Worm (Caenorhabditis elegans) whole organism, midembryonic: ENCODE results near the gene zyg-11.

Experiments used
- T22C8.4 ChIP-seq: fragments of 200-800 bp; sonication (Bioruptor generic); IDR thresholded peaks from 2 replicates; pipeline ENCODE4 v1.3.6; 2022; ENCODE audit warnings: missing genetic modification characterization, missing compliant biosample characterization
- cog-1 ChIP-seq: sonication (generic microtip); optimal IDR thresholded peaks from 2 replicates; lab custom pipeline; 2016; ENCODE audit warnings: missing genetic modification characterization, missing compliant biosample characterization
- flt-1 ChIP-seq: fragments of 200-800 bp; sonication (Bioruptor generic); IDR thresholded peaks from 2 replicates; pipeline ENCODE4 v1.3.6; 2022; ENCODE audit warnings: missing genetic modification characterization, missing compliant biosample characterization
- klf-2 ChIP-seq: fragments of 200-800 bp; sonication (Bioruptor generic); conservative IDR thresholded peaks from 2 replicates; pipeline ENCODE4 v1.3.6; 2022; ENCODE audit warnings: missing genetic modification reagents, missing genetic modification characterization, missing compliant biosample characterization
- med-1 ChIP-seq: sonication (generic microtip); optimal IDR thresholded peaks from 2 replicates; lab custom pipeline; 2017; ENCODE audit warnings: missing genetic modification characterization, mild to moderate bottlenecking, missing compliant biosample characterization, antibody characterized with exemption, missing genetic modification reagents; ENCODE audit not compliant: insufficient read depth
- ref-1 ChIP-seq: fragments of 200-800 bp; sonication (Bioruptor generic); conservative IDR thresholded peaks from 2 replicates; pipeline ENCODE4 v1.3.6; 2022; ENCODE audit warnings: missing genetic modification reagents, missing genetic modification characterization, missing compliant biosample characterization
- tab-1 ChIP-seq: fragments of 200-800 bp; sonication (Bioruptor generic); IDR thresholded peaks from 2 replicates; pipeline ENCODE4 v1.3.6; 2022; ENCODE audit warnings: missing genetic modification characterization, missing compliant biosample characterization
- ztf-23 ChIP-seq: fragments of 200-800 bp; sonication (Bioruptor generic); IDR thresholded peaks from 2 replicates; pipeline ENCODE4 v1.3.6; 2022; ENCODE audit warnings: missing genetic modification reagents, missing genetic modification characterization, missing compliant biosample characterization
- ztf-29 ChIP-seq: fragments of 200-800 bp; sonication (Bioruptor generic); IDR thresholded peaks from 2 replicates; pipeline ENCODE4 v1.3.6; 2022; ENCODE audit warnings: missing genetic modification reagents, missing genetic modification characterization, missing compliant biosample characterization

The zyg-11 gene

ce11 chrII:8035667-8036066, 18.2 kb downstream of the zyg-11 start, which contains the start of gene sap-49:
TSS of gene sap-49 (minus strand) at chrII:8035767.
- no peak for TF ChIP-seq ztf-23 (GFP tag; lab: Robert Waterston, UW)
- no peak for TF ChIP-seq tab-1 (GFP tag; lab: Robert Waterston, UW)
- TF ChIP-seq cog-1 (tag; lab: Kevin White, UChicago), result no peak

- no peak for TF ChIP-seq med-1 (GFP tag; lab: Kevin White, UChicago)
- TF ChIP-seq ztf-23 (GFP tag; lab: Robert Waterston, UW), result no peak
- TF ChIP-seq ztf-29 (GFP tag; lab: Robert Waterston, UW), result no peak
- no peak for TF ChIP-seq flt-1 (GFP tag; lab: Robert Waterston, UW)
- TF ChIP-seq cog-1 (tag; lab: Kevin White, UChicago), result no peak
- TF ChIP-seq klf-2 (GFP tag; lab: Robert Waterston, UW), result no peak
- no peak for TF ChIP-seq ref-1 (GFP tag; lab: Robert Waterston, UW)
- TF ChIP-seq T22C8.4, result no peak
- TF ChIP-seq tab-1 (GFP tag; lab: Robert Waterston, UW), result no peak
These were observed 19.8 kb downstream of the zyg-11 start, which contains the start of gene arp-6 for ce11 chrII:8037246-8037645. TSS of gene arp-6 (minus strand) at chrII:8037346.

ce11 chrII:8037863-8038262, 20.4 kb downstream of the zyg-11 start, which contains the start of gene C08B11.9:
TSS of gene C08B11.9 (minus strand) at chrII:8038169.
- no peak for TF ChIP-seq ref-1 (GFP tag; lab: Robert Waterston, UW)
- no peak for TF ChIP-seq tab-1 (GFP tag; lab: Robert Waterston, UW)
- no peak for TF ChIP-seq flt-1 (GFP tag; lab: Robert Waterston, UW)

ce11 chrII:8039416-8039815, 21.9 kb downstream of the zyg-11 start, which contains the start of the genes ubh-4 and algn-6:
TSS of gene ubh-4 (minus strand) at chrII:8039597.
TSS of gene algn-6 (plus strand) at chrII:8039802.
- no peak for TF ChIP-seq ztf-29 (GFP tag; lab: Robert Waterston, UW)
- no peak for TF ChIP-seq klf-2 (GFP tag; lab: Robert Waterston, UW)

- no peak for TF ChIP-seq ztf-29 (GFP tag; lab: Robert Waterston, UW)
- no peak for TF ChIP-seq T22C8.4
- TF ChIP-seq ref-1 (GFP tag; lab: Robert Waterston, UW), result no peak
- no peak for TF ChIP-seq ztf-23 (GFP tag; lab: Robert Waterston, UW)
These were observed 24.2 kb downstream of the zyg-11 start for ce11 chrII:8041642-8042041.

- TF ChIP-seq tab-1 (GFP tag; lab: Robert Waterston, UW) (no peak), cog-1 (tag; lab: Kevin White, UChicago) (no peak)
These were observed 24.8 kb downstream of the zyg-11 start, which contains the start of gene T05H10.1 for ce11 chrII:8042289-8042688. TSS of gene T05H10.1 (plus strand) at chrII:8042589.

ce11 chrII:8047264-8047663, 29.8 kb downstream of the zyg-11 start, which contains the start of gene apn-1:
TSS of gene apn-1 (plus strand) at chrII:8047564.
- TF ChIP-seq flt-1 (GFP tag; lab: Robert Waterston, UW) (no peak), tab-1 (GFP tag; lab: Robert Waterston, UW) (no peak), ref-1 (GFP tag; lab: Robert Waterston, UW) (no peak), ztf-29 (GFP tag; lab: Robert Waterston, UW) (no peak)

ce11 chrII:8050477-8050876, 33.0 kb downstream of the zyg-11 start, which contains the start of gene mtre-1:
TSS of gene mtre-1 (minus strand) at chrII:8050577.
- no peak for TF ChIP-seq ztf-29 (GFP tag; lab: Robert Waterston, UW)
- TF ChIP-seq cog-1 (tag; lab: Kevin White, UChicago), result no peak
- no peak for TF ChIP-seq T22C8.4
- TF ChIP-seq tab-1 (GFP tag; lab: Robert Waterston, UW), result no peak
- no peak for TF ChIP-seq ref-1 (GFP tag; lab: Robert Waterston, UW)
- no peak for TF ChIP-seq klf-2 (GFP tag; lab: Robert Waterston, UW)
- no peak for TF ChIP-seq flt-1 (GFP tag; lab: Robert Waterston, UW)
- TF ChIP-seq ztf-23 (GFP tag; lab: Robert Waterston, UW), result no peak
- no peak for TF ChIP-seq med-1 (GFP tag; lab: Kevin White, UChicago)

- no peak for TF ChIP-seq klf-2 (GFP tag; lab: Robert Waterston, UW)
- no peak for TF ChIP-seq cog-1 (tag; lab: Kevin White, UChicago)
- TF ChIP-seq tab-1 (GFP tag; lab: Robert Waterston, UW), result no peak
- no peak for TF ChIP-seq T22C8.4
- no peak for TF ChIP-seq ref-1 (GFP tag; lab: Robert Waterston, UW)
- no peak for TF ChIP-seq ztf-23 (GFP tag; lab: Robert Waterston, UW)
- TF ChIP-seq ztf-29 (GFP tag; lab: Robert Waterston, UW), result no peak
- no peak for TF ChIP-seq flt-1 (GFP tag; lab: Robert Waterston, UW)
- TF ChIP-seq med-1 (GFP tag; lab: Kevin White, UChicago), result no peak
These were observed 33.9 kb downstream of the zyg-11 start for ce11 chrII:8051330-8051729.

- TF ChIP-seq flt-1 (GFP tag; lab: Robert Waterston, UW), result no peak
- TF ChIP-seq cog-1 (tag; lab: Kevin White, UChicago), result no peak
- no peak for TF ChIP-seq klf-2 (GFP tag; lab: Robert Waterston, UW)
- TF ChIP-seq ztf-23 (GFP tag; lab: Robert Waterston, UW), result no peak
- no peak for TF ChIP-seq tab-1 (GFP tag; lab: Robert Waterston, UW)
- no peak for TF ChIP-seq med-1 (GFP tag; lab: Kevin White, UChicago)
These were observed 34.7 kb downstream of the zyg-11 start for ce11 chrII:8052172-8052571.

ce11 chrII:8052850-8053249, 35.4 kb downstream of the zyg-11 start, which contains the start of gene T05H10.4:
TSS of gene T05H10.4 (plus strand) at chrII:8053150.
- TF ChIP-seq flt-1 (GFP tag; lab: Robert Waterston, UW), result no peak
- TF ChIP-seq T22C8.4, result no peak
- TF ChIP-seq ref-1 (GFP tag; lab: Robert Waterston, UW), result no peak
- no peak for TF ChIP-seq ztf-23 (GFP tag; lab: Robert Waterston, UW)
